Fruit fly (Drosophila melanogaster) whole organism, pupa: ENCODE measurements around the gene PAN3.

ENCODE experiments used
- CG10348 ChIP-seq: fragments of 200-800 bp; sonication (Bioruptor generic); IDR thresholded peaks from 2 replicates; pipeline ENCODE4 v1.3.6; 2022; ENCODE audit warnings: missing biosample characterization, missing genetic modification characterization
- CG12605 ChIP-seq: fragments of 200-800 bp; sonication (Bioruptor generic); IDR thresholded peaks from 2 replicates; pipeline ENCODE4 v1.3.6; 2022; ENCODE audit warnings: missing biosample characterization, missing genetic modification characterization
- CG13204 ChIP-seq: fragments of 200-800 bp; sonication (Bioruptor generic); optimal IDR thresholded peaks from 2 replicates; lab custom pipeline; 2018; ENCODE audit warnings: missing biosample characterization, mild to moderate bottlenecking, missing genetic modification characterization, moderate library complexity
- CG14655 ChIP-seq: fragments of 200-800 bp; sonication (Bioruptor generic); optimal IDR thresholded peaks from 3 replicates; lab custom pipeline; 2017; ENCODE audit warnings: mild to moderate bottlenecking, missing biosample characterization, missing genetic modification reagents, missing genetic modification characterization
- CG15710 ChIP-seq: fragments of 200-800 bp; sonication (Bioruptor generic); optimal IDR thresholded peaks from 2 replicates; lab custom pipeline; 2018; ENCODE audit warnings: missing biosample characterization, mild to moderate bottlenecking, missing genetic modification characterization, moderate library complexity
- CG17806 ChIP-seq: fragments of 200-800 bp; sonication (Bioruptor generic); optimal IDR thresholded peaks from 2 replicates; lab custom pipeline; 2018; ENCODE audit warnings: missing biosample characterization, mild to moderate bottlenecking, missing genetic modification characterization, moderate library complexity
- CG32121 ChIP-seq: fragments of 200-800 bp; sonication (Bioruptor generic); IDR thresholded peaks from 2 replicates; pipeline ENCODE4 v1.3.6; 2022; ENCODE audit warnings: missing biosample characterization, missing genetic modification characterization
- CG34367 ChIP-seq: fragments of 200-800 bp; sonication (Bioruptor generic); optimal IDR thresholded peaks from 2 replicates; lab custom pipeline; 2018; ENCODE audit warnings: missing biosample characterization, mild to moderate bottlenecking, missing genetic modification characterization
- CG4496 ChIP-seq: fragments of 200-800 bp; sonication (Bioruptor generic); IDR thresholded peaks from 3 replicates; pipeline ENCODE4 v1.3.6; 2022; ENCODE audit warnings: missing biosample characterization, missing genetic modification characterization
- CG8159 ChIP-seq: fragments of 200-800 bp; sonication (Bioruptor generic); optimal IDR thresholded peaks from 3 replicates; lab custom pipeline; 2018; ENCODE audit warnings: missing biosample characterization, mild to moderate bottlenecking, missing genetic modification characterization, moderate library complexity
- CG8301 ChIP-seq: fragments of 200-800 bp; sonication (Bioruptor generic); optimal IDR thresholded peaks from 2 replicates; lab custom pipeline; 2018; ENCODE audit warnings: missing biosample characterization, mild to moderate bottlenecking, missing genetic modification characterization
- CG9948 ChIP-seq: fragments of 200-800 bp; sonication (Bioruptor generic); optimal IDR thresholded peaks from 2 replicates; lab custom pipeline; 2018; ENCODE audit warnings: missing biosample characterization, mild to moderate bottlenecking, missing genetic modification characterization, moderate library complexity
- D1 ChIP-seq: fragments of 200-800 bp; sonication (Bioruptor generic); optimal IDR thresholded peaks from 2 replicates; lab custom pipeline; 2018; ENCODE audit warnings: missing biosample characterization, mild to moderate bottlenecking, missing genetic modification characterization, moderate library complexity
- EcR ChIP-seq: fragments of 200-800 bp; sonication (Bioruptor generic); optimal IDR thresholded peaks from 3 replicates; lab custom pipeline; 2019; ENCODE audit warnings: missing biosample characterization, missing genetic modification characterization, mild to moderate bottlenecking, moderate library complexity, missing genetic modification reagents
- Ets98B ChIP-seq: fragments of 200-800 bp; sonication (Bioruptor generic); IDR thresholded peaks from 2 replicates; pipeline ENCODE4 v1.3.6; 2022; ENCODE audit warnings: missing biosample characterization, missing genetic modification characterization
- Pif1A ChIP-seq: fragments of 200-800 bp; sonication (Bioruptor generic); optimal IDR thresholded peaks from 3 replicates; lab custom pipeline; 2016; ENCODE audit warnings: missing biosample characterization, missing genetic modification characterization
- Pif1B ChIP-seq: fragments of 200-800 bp; sonication (Bioruptor generic); optimal IDR thresholded peaks from 3 replicates; lab custom pipeline; 2016; ENCODE audit warnings: missing biosample characterization, missing genetic modification characterization
- Snoo ChIP-seq: fragments of 200-800 bp; sonication (Bioruptor generic); optimal IDR thresholded peaks from 3 replicates; lab custom pipeline; 2017; ENCODE audit warnings: missing biosample characterization, mild to moderate bottlenecking, missing genetic modification characterization, inconsistent platforms
- fd96Ca ChIP-seq: fragments of 200-800 bp; sonication (Bioruptor generic); IDR thresholded peaks from 3 replicates; pipeline ENCODE4 v1.3.6; 2022; ENCODE audit warnings: missing biosample characterization, missing genetic modification characterization
- gl ChIP-seq: fragments of 200-800 bp; sonication (Bioruptor generic); optimal IDR thresholded peaks from 2 replicates; lab custom pipeline; 2018; ENCODE audit warnings: missing biosample characterization, mild to moderate bottlenecking, missing genetic modification characterization
- rn ChIP-seq: fragments of 200-800 bp; sonication (Bioruptor generic); IDR thresholded peaks from 2 replicates; pipeline ENCODE4 v1.3.6; 2022; ENCODE audit warnings: missing biosample characterization, missing genetic modification characterization

PAN3 gene

dm6 chr3L:3074805-3075204 is 3.9 kb downstream of the PAN3 start:
- TF ChIP-seq CG34367 (tag; lab: Kevin White, UChicago) (no peak), rn (GFP tag; lab: Robert Waterston, UW) (no peak), EcR (peak; percentile 84)

DNA sequence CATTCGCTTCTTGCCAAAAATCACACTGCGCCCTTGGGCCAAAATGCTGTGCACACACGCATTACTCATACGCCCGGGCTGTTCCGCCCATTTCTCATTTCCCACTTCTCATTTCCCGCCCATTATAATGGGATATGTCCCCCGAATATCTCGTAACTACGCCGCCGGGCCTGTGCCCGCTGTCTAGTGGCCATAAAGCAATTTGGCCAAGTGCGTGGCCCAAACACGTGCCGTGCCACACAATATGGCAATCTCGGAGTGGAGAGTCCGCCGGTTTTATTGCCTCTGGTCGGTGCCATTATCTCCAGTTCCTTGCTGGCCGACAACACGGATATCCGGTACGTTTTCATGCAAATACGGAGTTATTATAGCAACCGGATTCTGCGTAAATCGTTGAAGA is 6.0 kb downstream of the PAN3 start:
- TF ChIP-seq CG34367 (tag; lab: Kevin White, UChicago) (no peak), CG8301 (tag; lab: Kevin White, UChicago) (no peak), Ets98B (GFP tag; lab: Robert Waterston, UW) (no peak), CG13204 (GFP tag; lab: Kevin White, UChicago) (no peak), CG8159 (tag; lab: Kevin White, UChicago) (no peak), D1 (tag; lab: Kevin White, UChicago) (no peak), CG4496 (no peak), rn (GFP tag; lab: Robert Waterston, UW) (no peak), CG9948 (tag; lab: Kevin White, UChicago) (no peak), CG32121 (GFP tag; lab: Robert Waterston, UW) (no peak; the same call in 1 of the 2 replicates), CG15710 (tag; lab: Kevin White, UChicago) (no peak), Pif1A (GFP tag; lab: Kevin White, UChicago) (no peak), fd96Ca (GFP tag; lab: Robert Waterston, UW) (no peak), gl (tag; lab: Kevin White, UChicago) (no peak), Pif1B (GFP tag; lab: Kevin White, UChicago) (no peak), Snoo (tag; lab: Kevin White, UChicago) (no peak)

dm6 chr3L:3077568-3078107 is 6.7 kb downstream of the PAN3 start:
- TF ChIP-seq fd96Ca (GFP tag; lab: Robert Waterston, UW) (peak; percentile 74), Snoo (tag; lab: Kevin White, UChicago) (peak; percentile 27), D1 (tag; lab: Kevin White, UChicago) (peak; percentile 4), gl (tag; lab: Kevin White, UChicago) (peak; percentile 50), CG14655 (GFP tag; lab: Kevin White, UChicago) (peak; percentile 27), CG12605 (GFP tag; lab: Robert Waterston, UW) (peak; percentile 92), Pif1B (GFP tag; lab: Kevin White, UChicago) (peak; percentile 42), CG8159 (tag; lab: Kevin White, UChicago) (peak; percentile 31), rn (GFP tag; lab: Robert Waterston, UW) (peak; percentile 6; the same call in 1 of the 2 replicates), CG32121 (GFP tag; lab: Robert Waterston, UW) (peak; percentile 64; the same call in 1 of the 2 replicates), Ets98B (GFP tag; lab: Robert Waterston, UW) (peak; percentile 78), CG34367 (tag; lab: Kevin White, UChicago) (peak; percentile 65), CG13204 (GFP tag; lab: Kevin White, UChicago) (peak; percentile 91), CG17806 (tag; lab: Kevin White, UChicago) (peak; percentile 23), Pif1A (GFP tag; lab: Kevin White, UChicago) (peak; percentile 58), CG4496 (peak; percentile 81), EcR (peak; percentile 57), CG10348 (GFP tag; lab: Robert Waterston, UW) (no peak), CG9948 (tag; lab: Kevin White, UChicago) (peak; percentile 9), CG8301 (tag; lab: Kevin White, UChicago) (peak; percentile 16), CG15710 (tag; lab: Kevin White, UChicago) (peak; percentile 65)

dm6 chr3L:3078398-3079155 is 7.6 kb downstream of the PAN3 start:
- TF ChIP-seq CG4496, result no peak; the same call in 2 of the 3 replicates
- no peak for TF ChIP-seq EcR
- TF ChIP-seq CG14655 (GFP tag; lab: Kevin White, UChicago), result peak; percentile 32
- peak; percentile 55 for TF ChIP-seq CG8159 (tag; lab: Kevin White, UChicago)
- peak; percentile 16 for TF ChIP-seq CG17806 (tag; lab: Kevin White, UChicago)
- peak; percentile 12 for TF ChIP-seq Pif1A (GFP tag; lab: Kevin White, UChicago)
- peak; percentile 56 for TF ChIP-seq CG8301 (tag; lab: Kevin White, UChicago)
- TF ChIP-seq D1 (tag; lab: Kevin White, UChicago), result no peak
- TF ChIP-seq gl (tag; lab: Kevin White, UChicago), result no peak
- TF ChIP-seq CG9948 (tag; lab: Kevin White, UChicago), result peak; percentile 28
- TF ChIP-seq CG34367 (tag; lab: Kevin White, UChicago), result no peak
- peak; percentile 47 for TF ChIP-seq CG15710 (tag; lab: Kevin White, UChicago)
- no peak for TF ChIP-seq Ets98B (GFP tag; lab: Robert Waterston, UW)
- TF ChIP-seq CG32121 (GFP tag; lab: Robert Waterston, UW), result no peak
- TF ChIP-seq Snoo (tag; lab: Kevin White, UChicago), result peak; percentile 46
- no peak for TF ChIP-seq rn (GFP tag; lab: Robert Waterston, UW)
- TF ChIP-seq CG12605 (GFP tag; lab: Robert Waterston, UW), result no peak
- no peak for TF ChIP-seq CG10348 (GFP tag; lab: Robert Waterston, UW)
- TF ChIP-seq Pif1B (GFP tag; lab: Kevin White, UChicago), result no peak
- TF ChIP-seq fd96Ca (GFP tag; lab: Robert Waterston, UW), result no peak
- TF ChIP-seq CG13204 (GFP tag; lab: Kevin White, UChicago), result no peak

- no peak for TF ChIP-seq rn (GFP tag; lab: Robert Waterston, UW)
- TF ChIP-seq CG8159 (tag; lab: Kevin White, UChicago), result no peak
- no peak for TF ChIP-seq Snoo (tag; lab: Kevin White, UChicago)
- TF ChIP-seq CG8301 (tag; lab: Kevin White, UChicago), result no peak
- no peak for TF ChIP-seq Pif1A (GFP tag; lab: Kevin White, UChicago)
- no peak for TF ChIP-seq CG9948 (tag; lab: Kevin White, UChicago)
These were observed 8.2 kb downstream of the PAN3 start for dm6 chr3L:3079156-3079495.
